Fruit fly (Drosophila melanogaster) whole organism, pupa: Measurements from ENCODE around the gene Phb1.

ENCODE experiments used
- CG10348 ChIP-seq: fragments of 200-800 bp; sonication (Bioruptor generic); IDR thresholded peaks from 2 replicates; pipeline ENCODE4 v1.3.6; 2022; ENCODE audit warnings: missing biosample characterization, missing genetic modification characterization
- CG12605 ChIP-seq: fragments of 200-800 bp; sonication (Bioruptor generic); IDR thresholded peaks from 2 replicates; pipeline ENCODE4 v1.3.6; 2022; ENCODE audit warnings: missing biosample characterization, missing genetic modification characterization
- CG13204 ChIP-seq: fragments of 200-800 bp; sonication (Bioruptor generic); optimal IDR thresholded peaks from 2 replicates; lab custom pipeline; 2018; ENCODE audit warnings: missing biosample characterization, mild to moderate bottlenecking, missing genetic modification characterization, moderate library complexity
- CG14655 ChIP-seq: fragments of 200-800 bp; sonication (Bioruptor generic); optimal IDR thresholded peaks from 3 replicates; lab custom pipeline; 2017; ENCODE audit warnings: mild to moderate bottlenecking, missing biosample characterization, missing genetic modification reagents, missing genetic modification characterization
- CG15710 ChIP-seq: fragments of 200-800 bp; sonication (Bioruptor generic); optimal IDR thresholded peaks from 2 replicates; lab custom pipeline; 2018; ENCODE audit warnings: missing biosample characterization, mild to moderate bottlenecking, missing genetic modification characterization, moderate library complexity
- CG17806 ChIP-seq: fragments of 200-800 bp; sonication (Bioruptor generic); optimal IDR thresholded peaks from 2 replicates; lab custom pipeline; 2018; ENCODE audit warnings: missing biosample characterization, mild to moderate bottlenecking, missing genetic modification characterization, moderate library complexity
- CG32121 ChIP-seq: fragments of 200-800 bp; sonication (Bioruptor generic); IDR thresholded peaks from 2 replicates; pipeline ENCODE4 v1.3.6; 2022; ENCODE audit warnings: missing biosample characterization, missing genetic modification characterization
- CG34367 ChIP-seq: fragments of 200-800 bp; sonication (Bioruptor generic); optimal IDR thresholded peaks from 2 replicates; lab custom pipeline; 2018; ENCODE audit warnings: missing biosample characterization, mild to moderate bottlenecking, missing genetic modification characterization
- CG4496 ChIP-seq: fragments of 200-800 bp; sonication (Bioruptor generic); IDR thresholded peaks from 3 replicates; pipeline ENCODE4 v1.3.6; 2022; ENCODE audit warnings: missing biosample characterization, missing genetic modification characterization
- CG8159 ChIP-seq: fragments of 200-800 bp; sonication (Bioruptor generic); optimal IDR thresholded peaks from 3 replicates; lab custom pipeline; 2018; ENCODE audit warnings: missing biosample characterization, mild to moderate bottlenecking, missing genetic modification characterization, moderate library complexity
- CG8301 ChIP-seq: fragments of 200-800 bp; sonication (Bioruptor generic); optimal IDR thresholded peaks from 2 replicates; lab custom pipeline; 2018; ENCODE audit warnings: missing biosample characterization, mild to moderate bottlenecking, missing genetic modification characterization
- CG9948 ChIP-seq: fragments of 200-800 bp; sonication (Bioruptor generic); optimal IDR thresholded peaks from 2 replicates; lab custom pipeline; 2018; ENCODE audit warnings: missing biosample characterization, mild to moderate bottlenecking, missing genetic modification characterization, moderate library complexity
- D1 ChIP-seq: fragments of 200-800 bp; sonication (Bioruptor generic); optimal IDR thresholded peaks from 2 replicates; lab custom pipeline; 2018; ENCODE audit warnings: missing biosample characterization, mild to moderate bottlenecking, missing genetic modification characterization, moderate library complexity
- EcR ChIP-seq: fragments of 200-800 bp; sonication (Bioruptor generic); optimal IDR thresholded peaks from 3 replicates; lab custom pipeline; 2019; ENCODE audit warnings: missing biosample characterization, missing genetic modification characterization, mild to moderate bottlenecking, moderate library complexity, missing genetic modification reagents
- Ets98B ChIP-seq: fragments of 200-800 bp; sonication (Bioruptor generic); IDR thresholded peaks from 2 replicates; pipeline ENCODE4 v1.3.6; 2022; ENCODE audit warnings: missing biosample characterization, missing genetic modification characterization
- Pif1A ChIP-seq: fragments of 200-800 bp; sonication (Bioruptor generic); optimal IDR thresholded peaks from 3 replicates; lab custom pipeline; 2016; ENCODE audit warnings: missing biosample characterization, missing genetic modification characterization
- Pif1B ChIP-seq: fragments of 200-800 bp; sonication (Bioruptor generic); optimal IDR thresholded peaks from 3 replicates; lab custom pipeline; 2016; ENCODE audit warnings: missing biosample characterization, missing genetic modification characterization
- Snoo ChIP-seq: fragments of 200-800 bp; sonication (Bioruptor generic); optimal IDR thresholded peaks from 3 replicates; lab custom pipeline; 2017; ENCODE audit warnings: missing biosample characterization, mild to moderate bottlenecking, missing genetic modification characterization, inconsistent platforms
- fd96Ca ChIP-seq: fragments of 200-800 bp; sonication (Bioruptor generic); IDR thresholded peaks from 3 replicates; pipeline ENCODE4 v1.3.6; 2022; ENCODE audit warnings: missing biosample characterization, missing genetic modification characterization
- gl ChIP-seq: fragments of 200-800 bp; sonication (Bioruptor generic); optimal IDR thresholded peaks from 2 replicates; lab custom pipeline; 2018; ENCODE audit warnings: missing biosample characterization, mild to moderate bottlenecking, missing genetic modification characterization
- rn ChIP-seq: fragments of 200-800 bp; sonication (Bioruptor generic); IDR thresholded peaks from 2 replicates; pipeline ENCODE4 v1.3.6; 2022; ENCODE audit warnings: missing biosample characterization, missing genetic modification characterization

The Phb1 gene

dm6 chr2L:19111729-19112128, 11.9 kb downstream of the Phb1 start:
- TF ChIP-seq CG8301 (no peak), Ets98B (GFP tag; lab: Robert Waterston, UW) (peak; percentile 38), CG34367 (tag; lab: Kevin White, UChicago) (peak; percentile 10)

- TF ChIP-seq CG32121 (GFP tag; lab: Robert Waterston, UW) (no peak), CG4496 (GFP tag; lab: Robert Waterston, UW) (no peak), CG17806 (tag; lab: Kevin White, UChicago) (no peak), Snoo (tag; lab: Kevin White, UChicago) (no peak), Ets98B (GFP tag; lab: Robert Waterston, UW) (no peak), CG13204 (GFP tag; lab: Kevin White, UChicago) (no peak)
These were observed 12.5 kb downstream of the Phb1 start for dm6 chr2L:19111137-19111536.

- TF ChIP-seq CG32121 (GFP tag; lab: Robert Waterston, UW) (no peak), Pif1A (GFP tag; lab: Kevin White, UChicago) (no peak), Snoo (tag; lab: Kevin White, UChicago) (no peak), CG8159 (tag; lab: Kevin White, UChicago) (no peak), CG8301 (no peak), CG14655 (no peak), CG12605 (GFP tag; lab: Robert Waterston, UW) (no peak), EcR (GFP tag; lab: Kevin White, UChicago) (no peak), CG10348 (GFP tag; lab: Robert Waterston, UW) (no peak), gl (tag; lab: Kevin White, UChicago) (no peak), Ets98B (GFP tag; lab: Robert Waterston, UW) (no peak), CG15710 (tag; lab: Kevin White, UChicago) (no peak), CG17806 (tag; lab: Kevin White, UChicago) (no peak), rn (GFP tag; lab: Robert Waterston, UW) (no peak), CG34367 (tag; lab: Kevin White, UChicago) (no peak)
- TF ChIP-seq, all 21 proteins: peak for 0
These were observed 14.0 kb downstream of the Phb1 start, which contains the start of gene amd for dm6 chr2L:19109625-19110204. TSS of gene amd (plus strand) at chr2L:19110154.

- no peak for TF ChIP-seq CG34367 (tag; lab: Kevin White, UChicago)
These were observed 15.2 kb downstream of the Phb1 start, which contains the start of gene Lim3 for dm6 chr2L:19108377-19108876. TSS of gene Lim3 (minus strand) at chr2L:19108427.

dm6 chr2L:19106235-19106634, 17.4 kb downstream of the Phb1 start:
- TF ChIP-seq D1 (tag; lab: Kevin White, UChicago): no peak
- TF ChIP-seq CG8301: no peak
- no peak for TF ChIP-seq EcR (GFP tag; lab: Kevin White, UChicago)
- TF ChIP-seq rn (GFP tag; lab: Robert Waterston, UW): no peak
- no peak for TF ChIP-seq CG10348 (GFP tag; lab: Robert Waterston, UW)
- TF ChIP-seq fd96Ca (GFP tag; lab: Robert Waterston, UW): no peak
- no peak for TF ChIP-seq Ets98B (GFP tag; lab: Robert Waterston, UW)
- TF ChIP-seq CG34367 (tag; lab: Kevin White, UChicago): no peak
- TF ChIP-seq CG32121 (GFP tag; lab: Robert Waterston, UW): no peak
- no peak for TF ChIP-seq CG15710 (tag; lab: Kevin White, UChicago)
- no peak for TF ChIP-seq Pif1A (GFP tag; lab: Kevin White, UChicago)
- no peak for TF ChIP-seq CG12605 (GFP tag; lab: Robert Waterston, UW)
- no peak for TF ChIP-seq Pif1B (GFP tag; lab: Kevin White, UChicago)
- TF ChIP-seq Snoo (tag; lab: Kevin White, UChicago): no peak
- TF ChIP-seq CG13204 (GFP tag; lab: Kevin White, UChicago): no peak
- no peak for TF ChIP-seq CG4496 (GFP tag; lab: Robert Waterston, UW)
- no peak for TF ChIP-seq CG14655
- no peak for TF ChIP-seq CG17806 (tag; lab: Kevin White, UChicago)
- no peak for TF ChIP-seq CG9948 (tag; lab: Kevin White, UChicago)
- TF ChIP-seq CG8159 (tag; lab: Kevin White, UChicago): no peak

- TF ChIP-seq Ets98B (GFP tag; lab: Robert Waterston, UW) (no peak), CG12605 (GFP tag; lab: Robert Waterston, UW) (no peak), CG15710 (tag; lab: Kevin White, UChicago) (no peak), CG4496 (GFP tag; lab: Robert Waterston, UW) (no peak), fd96Ca (GFP tag; lab: Robert Waterston, UW) (no peak), Pif1B (GFP tag; lab: Kevin White, UChicago) (no peak), gl (tag; lab: Kevin White, UChicago) (no peak), EcR (GFP tag; lab: Kevin White, UChicago) (no peak), CG14655 (no peak), CG10348 (GFP tag; lab: Robert Waterston, UW) (no peak), CG17806 (tag; lab: Kevin White, UChicago) (no peak), D1 (tag; lab: Kevin White, UChicago) (no peak), CG8159 (tag; lab: Kevin White, UChicago) (no peak)
These were observed 19.3 kb downstream of the Phb1 start for dm6 chr2L:19104383-19104782.
